Worm (Caenorhabditis elegans) whole organism, late embryonic: Measurements from ENCODE around the gene F44G4.6.

Experiments
- ama-1 ChIP-seq: fragments of 150-350 bp; optimal IDR thresholded peaks from 2 replicates; lab custom pipeline; 2014
- ceh-2 ChIP-seq: sonication (generic microtip); optimal IDR thresholded peaks from 2 replicates; lab custom pipeline; 2016; ENCODE audit warnings: missing genotype, missing genetic modification characterization, missing compliant biosample characterization
- hlh-13 ChIP-seq: fragments of 200-800 bp; sonication (Bioruptor generic); optimal IDR thresholded peaks from 2 replicates; lab custom pipeline; 2018; ENCODE audit warnings: mild to moderate bottlenecking, missing genetic modification characterization, missing compliant biosample characterization
- madf-2 ChIP-seq: sonication (generic microtip); optimal IDR thresholded peaks from 2 replicates; lab custom pipeline; 2017; ENCODE audit warnings: missing genetic modification characterization, missing compliant biosample characterization
- rnt-1 ChIP-seq: sonication (generic microtip); optimal IDR thresholded peaks from 2 replicates; lab custom pipeline; 2016; ENCODE audit warnings: missing genetic modification characterization, missing compliant biosample characterization
- ztf-16 ChIP-seq: sonication (generic microtip); optimal IDR thresholded peaks from 2 replicates; lab custom pipeline; 2017; ENCODE audit warnings: missing genetic modification characterization, missing compliant biosample characterization

DNA sequence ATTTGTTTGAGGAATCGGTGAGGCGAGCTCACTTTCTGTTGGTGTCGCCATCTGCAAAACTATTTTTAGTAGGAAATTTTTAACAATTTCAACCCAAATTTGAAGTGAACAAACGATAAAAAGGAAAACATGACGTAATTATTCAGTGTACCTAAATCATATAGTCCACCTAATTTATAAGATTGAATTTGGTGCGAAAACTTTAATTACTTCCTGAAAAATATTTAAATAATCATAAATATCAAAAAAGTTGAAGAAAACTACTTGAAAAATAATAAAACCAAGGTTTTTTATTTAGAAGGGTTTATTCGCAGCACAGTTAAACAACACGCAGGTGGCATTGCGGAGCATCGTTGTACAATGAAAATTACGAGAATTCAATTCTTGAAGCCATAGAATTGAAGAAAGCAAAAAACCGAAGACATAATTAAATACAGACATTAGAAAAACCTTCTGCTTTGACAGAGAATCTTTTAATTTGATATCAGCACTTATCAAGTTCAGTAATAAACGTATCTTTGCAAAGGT lies 28.0 kb downstream of the F44G4.6 start, which contains the start of gene tomm-40:
- TF ChIP-seq ceh-2 (tag; lab: Kevin White, UChicago), result no peak
- TF ChIP-seq hlh-13 (GFP tag; lab: Kevin White, UChicago), result no peak
- no peak for TF ChIP-seq ztf-16 (tag; lab: Kevin White, UChicago)
- TF ChIP-seq madf-2 (tag; lab: Kevin White, UChicago), result no peak
- TF ChIP-seq ama-1 (lab: Kevin White, UChicago), result no peak
- TF ChIP-seq rnt-1, result no peak
